Fruit fly (Drosophila melanogaster) whole organism, wandering third instar larva: ENCODE measurements around the gene mRpL10.
A peak's percentile ranks its signal among the peaks of the same experiment; 100 is the strongest.

Experiments
- Abd-B ChIP-seq: fragments of >200 bp; optimal IDR thresholded peaks from 2 replicates; lab custom pipeline; 2017; ENCODE audit warnings: missing biosample characterization, missing genetic modification characterization
- CG32264 ChIP-seq: fragments of 200-800 bp; sonication (Bioruptor generic); optimal IDR thresholded peaks from 2 replicates; lab custom pipeline; 2016; ENCODE audit warnings: missing biosample characterization, missing genetic modification characterization
- CG9705 ChIP-seq: fragments of 200-800 bp; sonication (Bioruptor generic); optimal IDR thresholded peaks from 2 replicates; lab custom pipeline; 2018; ENCODE audit warnings: missing biosample characterization, mild to moderate bottlenecking, missing genetic modification characterization
- CrebA ChIP-seq: fragments of 200-800 bp; sonication (Bioruptor generic); optimal IDR thresholded peaks from 2 replicates; lab custom pipeline; 2016; ENCODE audit warnings: missing biosample characterization, mild to moderate bottlenecking, missing genetic modification characterization, borderline replicate concordance
- Dfd ChIP-seq: fragments of >200 bp; optimal IDR thresholded peaks from 2 replicates; lab custom pipeline; 2017; ENCODE audit warnings: missing biosample characterization, missing genetic modification characterization
- Dif ChIP-seq: fragments of 200-275, 200-300 bp; sonication (Bioruptor generic); optimal IDR thresholded peaks from 2 replicates; lab custom pipeline; 2018; ENCODE audit warnings: missing biosample characterization, missing genetic modification characterization; ENCODE audit not compliant: partially characterized antibody
- GATAd ChIP-seq: sonication (Bioruptor generic); optimal IDR thresholded peaks from 2 replicates; lab custom pipeline; 2016; ENCODE audit warnings: missing biosample characterization, missing genetic modification characterization
- HLH106 ChIP-seq: fragments of 200-800 bp; optimal IDR thresholded peaks from 3 replicates; lab custom pipeline; 2019; ENCODE audit warnings: missing biosample characterization, mild to moderate bottlenecking, missing genetic modification characterization, moderate library complexity
- Hnf4 ChIP-seq: fragments of 200-800 bp; sonication (Bioruptor generic); optimal IDR thresholded peaks from 2 replicates; lab custom pipeline; 2016; ENCODE audit warnings: missing biosample characterization, mild to moderate bottlenecking, missing genetic modification characterization
- Hr78 ChIP-seq: fragments of >200 bp; optimal IDR thresholded peaks from 2 replicates; lab custom pipeline; 2017; ENCODE audit warnings: missing biosample characterization, missing genetic modification characterization
- Hr83 ChIP-seq: fragments of 200-300 bp; sonication (Bioruptor generic); optimal IDR thresholded peaks from 2 replicates; lab custom pipeline; 2016; ENCODE audit warnings: missing biosample characterization, mild to moderate bottlenecking, missing genetic modification characterization, moderate library complexity; ENCODE audit not compliant: poor library complexity, severe bottlenecking
- Jra ChIP-seq: sonication (Bioruptor generic); optimal IDR thresholded peaks from 2 replicates; lab custom pipeline; 2016; ENCODE audit warnings: missing biosample characterization, missing genetic modification characterization
- Mio ChIP-seq: sonication (Bioruptor generic); optimal IDR thresholded peaks from 2 replicates; lab custom pipeline; 2016; ENCODE audit warnings: missing biosample characterization, missing genetic modification characterization
- Myc ChIP-seq: fragments of >200 bp; optimal IDR thresholded peaks from 2 replicates; lab custom pipeline; 2017
- N ChIP-seq: fragments of >200 bp; optimal IDR thresholded peaks from 2 replicates; lab custom pipeline; 2018; ENCODE audit warnings: missing biosample characterization, missing external identifiers, missing genetic modification characterization
- OdsH ChIP-seq: fragments of 200-800 bp; sonication (Bioruptor generic); optimal IDR thresholded peaks from 2 replicates; lab custom pipeline; 2016; ENCODE audit warnings: missing biosample characterization, mild to moderate bottlenecking, missing genetic modification characterization
- Rel ChIP-seq, 2 experiments: fragments of 200-800 bp; sonication (Bioruptor generic) in 1 of 2; optimal IDR thresholded peaks; 2 replicates in 1 of 2; 3 replicates in 1 of 2; lab custom pipeline; 2016 to 2019; ENCODE audit warnings: mild to moderate bottlenecking in 2 of 2, missing biosample characterization in 2 of 2, missing genetic modification characterization in 2 of 2, moderate library complexity in 1 of 2
- Sp1 ChIP-seq: fragments of 200-800 bp; sonication (Bioruptor generic); optimal IDR thresholded peaks from 3 replicates; lab custom pipeline; 2019; ENCODE audit warnings: missing biosample characterization, mild to moderate bottlenecking, missing genetic modification characterization, moderate library complexity
- Vsx2 ChIP-seq: fragments of 200-300, 225-300 bp; sonication (Bioruptor generic); optimal IDR thresholded peaks from 2 replicates; lab custom pipeline; 2018; ENCODE audit warnings: missing biosample characterization, missing genetic modification characterization; ENCODE audit not compliant: partially characterized antibody
- br ChIP-seq: fragments of 200-800 bp; sonication (Bioruptor generic); optimal IDR thresholded peaks from 2 replicates; lab custom pipeline; 2016; ENCODE audit warnings: missing biosample characterization, missing genetic modification characterization
- brk ChIP-seq: fragments of 200-800 bp; sonication (Bioruptor generic); optimal IDR thresholded peaks from 2 replicates; lab custom pipeline; 2016; ENCODE audit warnings: missing biosample characterization, mild to moderate bottlenecking, missing genetic modification characterization
- dl ChIP-seq, 2 experiments: fragments of 175-275, 200-275 bp in 1 of 2; fragments of 200-275 bp in 1 of 2; sonication (Bioruptor generic); optimal IDR thresholded peaks; lab custom pipeline; 2018; ENCODE audit warnings: mild to moderate bottlenecking in 2 of 2, missing biosample characterization in 2 of 2, missing genetic modification characterization in 2 of 2, moderate library complexity in 2 of 2; ENCODE audit not compliant: partially characterized antibody in 2 of 2, insufficient read depth in 1 of 2
- dmrt93B ChIP-seq: fragments of 200-800 bp; sonication (Bioruptor generic); optimal IDR thresholded peaks from 2 replicates; lab custom pipeline; 2018; ENCODE audit warnings: missing biosample characterization, mild to moderate bottlenecking, missing genetic modification characterization
- dsf ChIP-seq: sonication (Bioruptor generic); optimal IDR thresholded peaks from 2 replicates; lab custom pipeline; 2016; ENCODE audit warnings: missing biosample characterization, missing genetic modification characterization, borderline replicate concordance
- ey ChIP-seq: fragments of 200-800 bp; sonication (Bioruptor generic); optimal IDR thresholded peaks from 2 replicates; lab custom pipeline; 2016; ENCODE audit warnings: missing biosample characterization, missing genetic modification characterization
- foxo ChIP-seq, 2 experiments: fragments of 200-800 bp; sonication (Bioruptor generic); optimal IDR thresholded peaks; 2 replicates in 1 of 2; 3 replicates in 1 of 2; lab custom pipeline; 2016 to 2017; ENCODE audit warnings: missing biosample characterization in 2 of 2, missing genetic modification characterization in 2 of 2
- fru ChIP-seq: fragments of 200-800 bp; sonication (Bioruptor generic); optimal IDR thresholded peaks from 3 replicates; lab custom pipeline; 2016; ENCODE audit warnings: missing biosample characterization, mild to moderate bottlenecking, missing genetic modification characterization
- h ChIP-seq: fragments of 200-800 bp; sonication (Bioruptor generic); optimal IDR thresholded peaks from 3 replicates; lab custom pipeline; 2016; ENCODE audit warnings: missing biosample characterization, mild to moderate bottlenecking, missing genetic modification characterization
- jim ChIP-seq: fragments of 175-275, 200-325 bp; sonication (Bioruptor generic); optimal IDR thresholded peaks from 2 replicates; lab custom pipeline; 2016; ENCODE audit warnings: missing biosample characterization, mild to moderate bottlenecking, missing genetic modification characterization
- pan ChIP-seq: fragments of >200 bp; optimal IDR thresholded peaks from 2 replicates; lab custom pipeline; 2017
- psq ChIP-seq: fragments of 200-800 bp; sonication (Bioruptor generic); optimal IDR thresholded peaks from 3 replicates; lab custom pipeline; 2017; ENCODE audit warnings: missing biosample characterization, mild to moderate bottlenecking, missing genetic modification characterization, moderate library complexity
- rgr ChIP-seq: fragments of 200-800 bp; sonication (Bioruptor generic); optimal IDR thresholded peaks from 3 replicates; lab custom pipeline; 2016; ENCODE audit warnings: missing biosample characterization, mild to moderate bottlenecking, missing genetic modification characterization
- sage ChIP-seq: fragments of 200-800 bp; sonication (Bioruptor generic); optimal IDR thresholded peaks from 2 replicates; lab custom pipeline; 2016; ENCODE audit warnings: missing biosample characterization, mild to moderate bottlenecking, missing genetic modification characterization
- sv ChIP-seq: fragments of 200-800 bp; sonication (Bioruptor generic); optimal IDR thresholded peaks from 3 replicates; lab custom pipeline; 2016; ENCODE audit warnings: missing biosample characterization, missing genetic modification characterization
- tai ChIP-seq: sonication (Bioruptor generic); optimal IDR thresholded peaks from 2 replicates; lab custom pipeline; 2016; ENCODE audit warnings: missing biosample characterization, missing genetic modification characterization
- usp ChIP-seq: fragments of >200 bp; optimal IDR thresholded peaks from 2 replicates; lab custom pipeline; 2017; ENCODE audit warnings: missing biosample characterization, missing genetic modification characterization
- woc ChIP-seq: sonication (Bioruptor generic); optimal IDR thresholded peaks from 2 replicates; lab custom pipeline; 2016; ENCODE audit warnings: missing biosample characterization, mild to moderate bottlenecking, missing genetic modification characterization

Gene mRpL10

dm6 chr2L:248592-248991 is 45.0 kb downstream of the mRpL10 start:
- no peak for TF ChIP-seq sage (GFP tag; lab: Kevin White, UChicago)
- TF ChIP-seq tai (GFP tag; lab: Kevin White, UChicago) = no peak
- TF ChIP-seq Abd-B (GFP tag; lab: Kevin White, UChicago) = no peak
- TF ChIP-seq Hr83 (GFP tag; lab: Kevin White, UChicago) = no peak
- no peak for TF ChIP-seq foxo (GFP tag; optimal IDR thresholded peaks at IDR 0.05; lab: Kevin White, UChicago)
- no peak for TF ChIP-seq Hnf4 (GFP tag; lab: Kevin White, UChicago)
- no peak for TF ChIP-seq GATAd
- no peak for TF ChIP-seq dl (GFP tag; optimal IDR thresholded peaks at IDR 0.05; lab: Kevin White, UChicago; ENCODE audit: insufficient read depth in 1 of 2, partially characterized antibody in 2 of 2)
- TF ChIP-seq dmrt93B (GFP tag; lab: Kevin White, UChicago) = no peak
- no peak for TF ChIP-seq ey (GFP tag; lab: Kevin White, UChicago)
- TF ChIP-seq CG9705 = no peak
- no peak for TF ChIP-seq woc (GFP tag; lab: Kevin White, UChicago)
- TF ChIP-seq N (GFP tag; lab: Kevin White, UChicago) = no peak
- no peak for TF ChIP-seq Myc (lab: Kevin White, UChicago)
- TF ChIP-seq CrebA = no peak

- TF ChIP-seq br (GFP tag; lab: Kevin White, UChicago) (peak; percentile 52), sage (GFP tag; lab: Kevin White, UChicago) (no peak), ey (GFP tag; lab: Kevin White, UChicago) (peak; percentile 37), jim (GFP tag; lab: Kevin White, UChicago) (no peak), foxo (GFP tag; optimal IDR thresholded peaks at IDR 0.05; lab: Kevin White, UChicago) (peak in 1 of 2 experiments; percentile 49), Rel (GFP tag; optimal IDR thresholded peaks at IDR 0.05; lab: Kevin White, UChicago) (no peak), Rel (tag; optimal IDR thresholded peaks at IDR 0.05; lab: Kevin White, UChicago) (no peak), Dif (peak; percentile 90), Sp1 (no peak), N (GFP tag; lab: Kevin White, UChicago) (no peak), psq (GFP tag; lab: Kevin White, UChicago) (peak; percentile 55), Dfd (no peak), woc (GFP tag; lab: Kevin White, UChicago) (peak; percentile 9), Jra (GFP tag; lab: Kevin White, UChicago) (peak; percentile 39), fru (GFP tag; lab: Kevin White, UChicago) (peak; percentile 40), Vsx2 (GFP tag; lab: Kevin White, UChicago) (no peak), Hnf4 (GFP tag; lab: Kevin White, UChicago) (peak; percentile 27), dl (GFP tag; optimal IDR thresholded peaks at IDR 0.05; lab: Kevin White, UChicago; ENCODE audit: insufficient read depth in 1 of 2, partially characterized antibody in 2 of 2) (peak; percentile 63 to 83)
Observed at dm6 chr2L:249048-249825, 45.7 kb downstream of the mRpL10 start.

- TF ChIP-seq sv (GFP tag; lab: Kevin White, UChicago) (no peak), Rel (GFP tag; optimal IDR thresholded peaks at IDR 0.05; lab: Kevin White, UChicago) (no peak), Rel (tag; optimal IDR thresholded peaks at IDR 0.05; lab: Kevin White, UChicago) (peak; percentile 31), CG32264 (GFP tag; lab: Kevin White, UChicago) (no peak), fru (GFP tag; lab: Kevin White, UChicago) (no peak), CrebA (no peak), Vsx2 (GFP tag; lab: Kevin White, UChicago) (no peak), Hr83 (GFP tag; lab: Kevin White, UChicago) (peak; percentile 33), Sp1 (peak; percentile 55), Abd-B (GFP tag; lab: Kevin White, UChicago) (no peak), OdsH (peak; percentile 5), dsf (GFP tag; lab: Kevin White, UChicago) (no peak), woc (GFP tag; lab: Kevin White, UChicago) (peak; percentile 11), Jra (GFP tag; lab: Kevin White, UChicago) (peak; percentile 64), dl (GFP tag; optimal IDR thresholded peaks at IDR 0.05; lab: Kevin White, UChicago; ENCODE audit: insufficient read depth in 1 of 2, partially characterized antibody in 2 of 2) (no peak), Myc (lab: Kevin White, UChicago) (peak; percentile 13), foxo (GFP tag; optimal IDR thresholded peaks at IDR 0.05; lab: Kevin White, UChicago) (peak in 1 of 2 experiments; percentile 48), GATAd (no peak), Dif (no peak), N (GFP tag; lab: Kevin White, UChicago) (no peak), h (GFP tag; lab: Kevin White, UChicago) (peak; percentile 69), HLH106 (tag; lab: Kevin White, UChicago) (peak; percentile 34), psq (GFP tag; lab: Kevin White, UChicago) (peak; percentile 95), ey (GFP tag; lab: Kevin White, UChicago) (no peak), Hr78 (GFP tag; lab: Kevin White, UChicago) (no peak), Hnf4 (GFP tag; lab: Kevin White, UChicago) (no peak), tai (GFP tag; lab: Kevin White, UChicago) (no peak), jim (GFP tag; lab: Kevin White, UChicago) (no peak), Dfd (no peak), dmrt93B (GFP tag; lab: Kevin White, UChicago) (no peak), rgr (GFP tag; lab: Kevin White, UChicago) (peak; percentile 21), usp (GFP tag; lab: Kevin White, UChicago) (no peak), pan (no peak), Mio (GFP tag; lab: Kevin White, UChicago) (no peak), brk (GFP tag; lab: Kevin White, UChicago) (no peak), CG9705 (peak; percentile 20)
Observed at dm6 chr2L:250507-251215, 47.1 kb downstream of the mRpL10 start, which contains the start of gene kis. TSS of gene kis (minus strand) at chr2L:250823.
